Worm (Caenorhabditis elegans): ENCODE results near the gene Y32H12A.1.

DNA sequence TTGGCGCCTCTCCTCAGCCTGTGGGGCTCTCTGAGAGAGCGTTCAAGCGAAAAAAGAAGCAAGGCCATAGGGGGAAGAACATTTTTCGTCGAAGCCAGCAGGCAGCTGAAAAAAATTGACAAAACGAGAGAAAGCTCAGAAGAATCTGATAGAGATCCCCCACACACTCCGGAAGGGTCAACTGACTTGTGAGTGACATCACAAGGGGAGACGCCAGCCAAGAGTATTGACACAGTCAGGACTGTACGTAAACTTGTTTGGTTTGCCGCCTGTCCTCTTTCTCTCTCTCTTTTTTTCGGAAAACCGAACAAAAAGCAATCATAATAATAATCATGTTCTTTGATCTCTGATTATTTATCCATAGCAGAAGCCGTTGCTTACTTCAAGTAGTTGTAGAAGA is 10.9 kb downstream of the Y32H12A.1 start:
- no peak for TF ChIP-seq madf-5 (GFP tag; IDR thresholded peaks at IDR 0.05)
- no peak for TF ChIP-seq T26A8.4 (GFP tag; IDR thresholded peaks at IDR 0.05)
- TF ChIP-seq duxl-1 (tag; optimal IDR thresholded peaks at IDR 0.05; ENCODE audit: poor library complexity), result no peak
- no peak for TF ChIP-seq dpl-1 (GFP tag; optimal IDR thresholded peaks at IDR 0.05)
- no peak for TF ChIP-seq unc-39 (tag; optimal IDR thresholded peaks at IDR 0.05)

Measured in whole organism, L4 larva.